Worm (Caenorhabditis elegans): ENCODE results near the gene cyp-35A1.

DNA sequence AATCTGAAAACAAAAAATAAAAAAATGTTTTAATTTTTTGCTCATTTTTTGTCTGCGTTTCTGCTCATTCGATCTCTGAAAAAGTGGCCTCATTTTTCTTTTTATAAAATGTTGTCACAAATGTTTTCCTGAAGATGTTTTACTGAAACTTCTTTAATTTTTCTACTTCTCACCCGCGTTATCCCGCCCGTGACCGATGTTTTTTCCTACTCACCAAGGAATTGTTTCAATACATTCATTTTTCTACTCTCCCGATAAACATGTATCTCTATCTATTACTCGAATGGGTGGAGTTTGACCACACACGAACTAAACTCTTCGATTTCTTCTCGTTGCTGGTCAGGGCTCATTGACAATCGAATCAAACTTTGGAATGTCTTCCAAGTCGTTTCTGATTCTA, 30.7 kb downstream of the cyp-35A1 start, which contains the start of gene F10G2.2:
- TF ChIP-seq mls-2 (tag; optimal IDR thresholded peaks at IDR 0.05) (no peak), lsy-2 (tag; optimal IDR thresholded peaks at IDR 0.05) (no peak), nhr-76 (tag; optimal IDR thresholded peaks at IDR 0.05) (no peak), nhr-237 (tag; optimal IDR thresholded peaks at IDR 0.05) (no peak), ztf-11 (tag; optimal IDR thresholded peaks at IDR 0.05) (no peak), ces-1 (GFP tag; optimal IDR thresholded peaks at IDR 0.05) (no peak), ceh-43 (GFP tag; optimal IDR thresholded peaks at IDR 0.05) (no peak), blmp-1 (tag; optimal IDR thresholded peaks at IDR 0.05) (no peak)

Measured in whole organism, mixed stage, embryonic.